Fruit fly (Drosophila melanogaster): ENCODE measurements around the gene PTPMT1.
A peak's percentile ranks its signal among the peaks of the same experiment; 100 is the strongest.

Gene PTPMT1

DNA sequence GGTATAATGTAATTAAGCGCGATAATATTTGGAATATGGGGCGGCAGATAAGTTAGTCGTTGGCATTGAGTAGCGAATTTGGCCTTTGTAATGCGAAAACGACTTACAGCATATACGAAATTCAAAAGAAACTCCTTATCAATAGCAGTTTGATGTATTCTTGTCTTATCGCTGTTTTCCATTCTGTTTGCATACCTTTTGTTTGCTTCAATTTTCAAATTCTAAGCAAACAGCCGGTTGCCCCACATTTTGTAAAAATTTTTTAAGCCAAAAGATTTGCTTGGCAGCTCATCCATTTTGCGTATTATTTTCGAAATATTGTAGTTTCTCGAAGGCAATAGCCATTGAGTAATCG is 25.2 kb downstream of the PTPMT1 start:
- TF ChIP-seq cic (GFP tag; optimal IDR thresholded peaks at IDR 0.05) (peak; percentile 47), kay (GFP tag; ENCODE audit: borderline replicate concordance) (no peak), Clk (GFP tag; optimal IDR thresholded peaks at IDR 0.05) (no peak), CG11617 (GFP tag; optimal IDR thresholded peaks at IDR 0.05) (no peak), CG12768 (GFP tag; optimal IDR thresholded peaks at IDR 0.05) (no peak)

DNA sequence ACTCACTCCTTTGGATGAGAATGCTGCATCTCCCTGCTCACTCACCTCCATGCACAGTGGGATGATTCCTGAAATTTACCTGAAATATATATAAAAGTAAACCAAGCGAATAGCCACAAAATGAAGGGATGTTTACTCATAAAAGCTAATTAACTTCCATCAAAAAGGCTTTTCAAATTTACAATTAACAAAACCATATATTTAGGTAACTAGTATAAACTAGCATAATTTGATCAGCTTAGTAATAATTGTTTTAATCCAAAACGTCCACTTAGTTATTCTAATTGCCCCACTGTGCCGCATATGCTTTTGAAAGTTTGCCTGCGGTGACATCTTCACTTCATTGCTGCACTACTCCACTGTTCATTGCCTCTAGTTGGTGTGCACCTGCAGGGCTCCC is 25.8 kb downstream of the PTPMT1 start:
- no peak for TF ChIP-seq cnc (optimal IDR thresholded peaks at IDR 0.05)
- TF ChIP-seq toe (GFP tag; optimal IDR thresholded peaks at IDR 0.05), result no peak
- TF ChIP-seq ovo (GFP tag; optimal IDR thresholded peaks at IDR 0.05), result no peak
- peak; percentile 6 for TF ChIP-seq CG7101 (tag; optimal IDR thresholded peaks at IDR 0.05)
- no peak for TF ChIP-seq CG12768 (GFP tag; optimal IDR thresholded peaks at IDR 0.05)
- no peak for TF ChIP-seq Crg-1 (GFP tag; optimal IDR thresholded peaks at IDR 0.05)
- no peak for TF ChIP-seq bab1 (GFP tag; optimal IDR thresholded peaks at IDR 0.05)
- no peak for TF ChIP-seq cic (GFP tag; optimal IDR thresholded peaks at IDR 0.05)
- TF ChIP-seq CG7045 (GFP tag; optimal IDR thresholded peaks at IDR 0.05), result no peak

DNA sequence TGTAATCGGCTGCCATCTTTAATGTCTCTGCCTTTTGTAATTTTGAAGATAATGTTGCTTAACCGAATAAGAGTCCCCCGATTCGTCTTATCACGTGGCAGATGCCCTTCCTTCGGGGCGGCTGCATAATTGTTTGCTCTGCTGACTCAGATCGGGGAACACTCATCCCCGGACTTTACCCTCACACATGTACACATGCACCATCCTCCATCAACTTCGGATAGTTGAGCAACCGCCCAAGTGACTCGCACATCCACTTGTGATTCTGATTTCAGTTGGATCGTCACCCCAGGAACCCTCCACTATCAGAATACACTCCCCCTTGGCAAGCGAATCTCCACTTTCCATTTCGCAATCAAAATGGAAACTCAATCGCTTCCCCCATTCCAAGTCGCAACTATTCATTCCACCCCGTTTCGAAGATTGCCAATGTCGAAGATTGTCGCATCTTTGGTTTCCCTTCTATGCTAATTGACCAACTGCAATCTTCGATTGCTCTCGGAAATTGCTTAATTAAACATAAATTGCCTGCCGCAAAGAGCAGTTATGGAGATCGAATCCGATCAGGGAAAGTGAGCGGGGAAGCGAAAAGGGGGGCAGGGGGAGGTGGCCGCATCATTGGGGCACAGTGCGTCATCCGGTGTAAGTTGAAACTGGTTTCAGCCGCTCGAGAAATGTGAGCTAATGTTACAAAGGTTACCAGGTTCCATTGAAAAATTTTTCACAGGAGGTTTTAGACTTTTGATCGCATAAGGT is 27.0 kb downstream of the PTPMT1 start:
- no peak for TF ChIP-seq CG11617 (GFP tag; optimal IDR thresholded peaks at IDR 0.05)
- TF ChIP-seq CG7101 (tag; optimal IDR thresholded peaks at IDR 0.05), result no peak
- TF ChIP-seq pad (GFP tag; optimal IDR thresholded peaks at IDR 0.05), result no peak
- no peak for TF ChIP-seq Clk (GFP tag; optimal IDR thresholded peaks at IDR 0.05)
- no peak for TF ChIP-seq CG33017 (tag; optimal IDR thresholded peaks at IDR 0.05)
- no peak for TF ChIP-seq ovo (GFP tag; optimal IDR thresholded peaks at IDR 0.05)
- no peak for TF ChIP-seq CG14711 (tag; optimal IDR thresholded peaks at IDR 0.05)
- TF ChIP-seq toe (GFP tag; optimal IDR thresholded peaks at IDR 0.05), result no peak
- no peak for TF ChIP-seq Mnt (GFP tag; optimal IDR thresholded peaks at IDR 0.05)
- no peak for TF ChIP-seq CG1620 (GFP tag; optimal IDR thresholded peaks at IDR 0.05)
- TF ChIP-seq cnc (optimal IDR thresholded peaks at IDR 0.05), result no peak
- no peak for TF ChIP-seq cic (GFP tag; optimal IDR thresholded peaks at IDR 0.05)
- no peak for TF ChIP-seq CG5204 (GFP tag; optimal IDR thresholded peaks at IDR 0.05)

DNA sequence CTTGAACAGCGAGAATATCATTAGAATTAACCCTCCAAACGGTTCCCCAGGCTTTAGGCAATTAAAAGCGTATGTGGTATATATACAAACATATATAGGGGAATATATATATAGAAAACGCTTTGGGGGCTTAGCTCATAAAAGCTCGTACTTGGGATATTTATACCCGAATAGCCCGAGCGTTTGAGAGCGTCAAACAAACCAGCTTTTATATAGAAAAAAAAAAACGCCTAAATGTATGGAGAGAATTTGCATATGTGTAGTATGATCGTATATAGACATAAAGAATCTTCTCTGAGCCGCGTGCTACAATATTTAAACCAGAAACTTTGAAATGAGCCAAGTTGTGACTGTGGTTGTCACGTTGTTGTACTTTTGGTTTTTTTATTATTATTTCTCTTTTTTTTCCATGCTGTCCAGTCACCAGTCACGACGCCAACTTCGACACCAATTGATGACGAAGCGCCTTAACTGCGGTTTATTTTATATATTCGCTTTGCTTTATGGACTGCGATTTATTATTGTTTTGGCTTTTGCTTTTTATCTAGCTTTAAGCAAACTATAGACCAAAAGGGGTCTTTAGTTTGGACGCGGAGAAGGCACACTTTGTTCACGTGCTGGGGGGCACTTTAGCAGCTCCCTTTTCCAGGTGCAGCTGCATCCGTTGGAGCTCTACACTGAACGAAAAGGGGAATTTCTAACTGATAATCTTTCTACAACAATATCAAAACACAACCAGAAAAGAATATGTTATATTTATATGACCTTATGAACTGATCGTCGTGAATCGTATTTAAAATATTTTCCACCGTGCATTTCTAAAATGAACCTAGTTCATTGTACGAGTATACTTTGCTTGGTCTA is 28.9 kb downstream of the PTPMT1 start:
- TF ChIP-seq pad (GFP tag; optimal IDR thresholded peaks at IDR 0.05) (peak; percentile 46), kay (GFP tag; ENCODE audit: borderline replicate concordance) (peak; percentile 22), cnc (optimal IDR thresholded peaks at IDR 0.05) (no peak), tj (GFP tag; optimal IDR thresholded peaks at IDR 0.05) (peak; percentile 77)

DNA sequence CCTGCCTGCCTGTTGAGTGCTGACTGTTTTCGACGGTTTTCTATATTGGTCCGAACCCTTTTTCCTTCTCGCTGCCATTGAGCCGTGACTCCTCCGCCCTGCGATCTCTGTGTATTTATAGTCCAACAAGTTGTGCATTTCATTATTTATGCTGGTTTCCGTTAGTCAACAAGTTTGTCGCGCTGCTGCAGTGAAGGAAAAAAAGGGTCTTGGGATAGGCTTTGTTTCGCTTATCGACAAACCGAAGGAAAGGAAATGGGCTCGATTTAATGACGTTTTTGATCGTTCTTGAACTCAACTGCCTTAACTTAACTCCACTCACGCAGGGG is 29.5 kb downstream of the PTPMT1 start:
- TF ChIP-seq kay (GFP tag; ENCODE audit: borderline replicate concordance) (peak; percentile 20), bab1 (GFP tag; optimal IDR thresholded peaks at IDR 0.05) (no peak)

DNA sequence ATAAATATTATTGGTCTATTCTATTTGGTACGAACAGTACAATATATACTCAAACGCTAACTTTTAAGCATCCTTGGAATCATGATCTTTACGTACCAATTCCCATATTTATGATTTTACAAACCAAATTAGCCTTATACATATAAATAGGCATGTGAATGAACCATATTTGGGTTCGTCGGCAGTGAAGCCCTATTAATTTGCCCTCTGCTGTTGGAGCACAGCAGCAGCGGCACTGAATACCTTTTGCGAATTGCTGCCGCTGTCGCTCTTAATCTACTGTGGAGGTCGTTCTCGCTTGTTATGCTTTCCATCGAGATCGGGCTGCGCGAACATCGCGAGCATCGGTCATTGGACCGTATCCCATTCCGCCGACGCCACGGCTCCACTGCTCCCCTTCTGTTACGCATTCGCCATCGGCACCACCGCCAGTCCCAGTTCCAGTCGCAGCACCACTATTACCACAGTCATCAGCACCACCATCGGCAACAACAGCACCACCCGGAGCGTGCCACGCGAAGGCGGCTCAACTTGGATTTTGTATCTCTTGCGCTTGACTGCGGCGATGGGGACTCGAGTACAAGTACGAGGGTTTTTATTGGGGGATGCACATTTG is 30.4 kb downstream of the PTPMT1 start:
- no peak for TF ChIP-seq toe (GFP tag; optimal IDR thresholded peaks at IDR 0.05)
- TF ChIP-seq Mnt (GFP tag; optimal IDR thresholded peaks at IDR 0.05), result no peak
- no peak for TF ChIP-seq cnc (optimal IDR thresholded peaks at IDR 0.05)
- no peak for TF ChIP-seq CG1620 (GFP tag; optimal IDR thresholded peaks at IDR 0.05)
- TF ChIP-seq pad (GFP tag; optimal IDR thresholded peaks at IDR 0.05), result no peak
- TF ChIP-seq kay (GFP tag; ENCODE audit: borderline replicate concordance), result no peak
- TF ChIP-seq cic (GFP tag; optimal IDR thresholded peaks at IDR 0.05), result no peak

DNA sequence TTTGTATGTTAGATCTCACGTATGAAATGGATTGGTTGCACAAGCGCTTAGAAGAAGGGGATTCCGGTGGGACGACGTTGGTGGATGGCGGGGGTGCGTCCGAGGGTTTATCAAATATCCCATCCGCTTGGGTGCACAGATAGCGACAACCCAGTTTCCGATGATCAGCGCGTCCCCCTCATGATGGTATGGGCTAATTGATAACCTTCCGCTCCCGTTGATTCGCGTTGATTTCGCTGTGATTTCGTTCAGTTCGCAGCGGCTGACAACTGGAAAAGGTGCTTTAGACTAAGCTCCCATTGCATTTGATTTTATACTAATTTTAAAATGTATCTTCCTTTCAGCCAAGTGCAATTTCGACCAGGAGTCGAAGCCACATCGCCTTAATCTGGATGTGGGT is 31.4 kb downstream of the PTPMT1 start:
- TF ChIP-seq cnc (optimal IDR thresholded peaks at IDR 0.05), result no peak
- peak; percentile 27 for TF ChIP-seq CG14711 (tag; optimal IDR thresholded peaks at IDR 0.05)
- TF ChIP-seq Hr96 (GFP tag; optimal IDR thresholded peaks at IDR 0.05), result no peak
- TF ChIP-seq CG5204 (GFP tag; optimal IDR thresholded peaks at IDR 0.05), result no peak
- no peak for TF ChIP-seq CG33017 (tag; optimal IDR thresholded peaks at IDR 0.05)
- TF ChIP-seq CG11617 (GFP tag; optimal IDR thresholded peaks at IDR 0.05), result no peak
- no peak for TF ChIP-seq CG1620 (GFP tag; optimal IDR thresholded peaks at IDR 0.05)

Data from whole organism, adult.